Fruit fly (Drosophila melanogaster): ENCODE data around the gene Ance-2.

dm6 chr2L:13904331-13904911, 4.7 kb upstream of the Ance-2 start, which contains the start of gene Smg5:
- TF ChIP-seq dsf (GFP tag; optimal IDR thresholded peaks at IDR 0.05; ENCODE audit: borderline replicate concordance), result peak; percentile 34
- TF ChIP-seq dl (GFP tag; optimal IDR thresholded peaks at IDR 0.05; ENCODE audit: insufficient read depth in 1 of 2, partially characterized antibody in 2 of 2), result peak; percentile 98 to 99
- TF ChIP-seq Jra (GFP tag; optimal IDR thresholded peaks at IDR 0.05), result peak; percentile 74
- TF ChIP-seq Myc (optimal IDR thresholded peaks at IDR 0.05), result peak; percentile 76
- TF ChIP-seq CG9705 (GFP tag; optimal IDR thresholded peaks at IDR 0.05), result peak; percentile 78
- TF ChIP-seq woc (GFP tag; optimal IDR thresholded peaks at IDR 0.05), result peak; percentile 91
- peak; percentile 88 for TF ChIP-seq h (GFP tag; optimal IDR thresholded peaks at IDR 0.05)
